Worm (Caenorhabditis elegans): Measurements from ENCODE around the gene taf-12.

ce11 chrIII:11856852-11857251 lies 12.2 kb downstream of the taf-12 start:
- TF ChIP-seq him-1 (tag; optimal IDR thresholded peaks at IDR 0.05) (no peak), W03F9.2 (tag; optimal IDR thresholded peaks at IDR 0.05) (no peak)
